Worm (Caenorhabditis elegans) whole organism, L1 larva: ENCODE data around the gene srw-41.

Experiments used
- aha-1 ChIP-seq: fragments of 150-350 bp; optimal IDR thresholded peaks from 2 replicates; lab custom pipeline; 2014; ENCODE audit warnings: missing biosample characterization, missing genetic modification characterization
- alr-1 ChIP-seq: fragments of 200-800 bp; sonication (Bioruptor generic); optimal IDR thresholded peaks from 2 replicates; lab custom pipeline; 2018; ENCODE audit warnings: borderline replicate concordance, mild to moderate bottlenecking, missing genetic modification characterization, missing compliant biosample characterization
- aly-2 ChIP-seq: fragments of 150-350 bp; optimal IDR thresholded peaks from 2 replicates; lab custom pipeline; 2014; ENCODE audit warnings: missing biosample characterization, missing genetic modification characterization
- ceh-8 ChIP-seq: fragments of 200-800 bp; sonication (Bioruptor generic); optimal IDR thresholded peaks from 2 replicates; lab custom pipeline; 2018; ENCODE audit warnings: mild to moderate bottlenecking, missing genetic modification characterization, moderate library complexity, missing compliant biosample characterization
- ceh-82 ChIP-seq, 3 experiments: fragments of 150-350 bp in 1 of 3; sonication (generic microtip) in 2 of 3; optimal IDR thresholded peaks; 2 replicates each; lab custom pipeline; 2014 to 2017; ENCODE audit warnings: missing biosample characterization in 3 of 3, missing genetic modification characterization in 3 of 3
- ceh-88 ChIP-seq: fragments of 200-800 bp; sonication (Bioruptor generic); IDR thresholded peaks from 2 replicates; pipeline ENCODE4 v1.3.6; 2022; ENCODE audit warnings: missing genetic modification characterization, missing compliant biosample characterization
- dpl-1 ChIP-seq, 3 experiments: fragments of 150-350 bp in 2 of 3; sonication (generic microtip) in 1 of 3; optimal IDR thresholded peaks; 2 replicates each; lab custom pipeline; 2014 to 2017; ENCODE audit warnings: missing biosample characterization in 3 of 3, missing genetic modification characterization in 3 of 3, missing genetic modification reagents in 3 of 3
- efl-1 ChIP-seq, 4 experiments: fragments of 150-350 bp; optimal IDR thresholded peaks in 3 of 4; peaks in 1 of 4; 1 replicate in 1 of 4; 2 replicates in 3 of 4; lab custom pipeline; 2014; ENCODE audit warnings: missing biosample characterization in 2 of 4, missing genetic modification characterization in 2 of 4, missing genetic modification reagents in 2 of 4
- efl-3 ChIP-seq: fragments of 200-800 bp; sonication (Bioruptor generic); optimal IDR thresholded peaks from 2 replicates; lab custom pipeline; 2018; ENCODE audit warnings: mild to moderate bottlenecking, missing genetic modification characterization, missing compliant biosample characterization
- fkh-10 ChIP-seq: sonication (generic microtip); optimal IDR thresholded peaks from 2 replicates; lab custom pipeline; 2017; ENCODE audit warnings: missing biosample characterization, missing genetic modification reagents, missing genetic modification characterization
- fkh-4 ChIP-seq: sonication (generic microtip); optimal IDR thresholded peaks from 2 replicates; lab custom pipeline; 2016; ENCODE audit warnings: missing compliant biosample characterization, missing genetic modification characterization, borderline replicate concordance
- fkh-8 ChIP-seq: sonication (generic microtip); optimal IDR thresholded peaks from 2 replicates; lab custom pipeline; 2016; ENCODE audit warnings: mild to moderate bottlenecking, missing genetic modification characterization, missing compliant biosample characterization
- fos-1 ChIP-seq: fragments of 150-350 bp; optimal IDR thresholded peaks from 2 replicates; lab custom pipeline; 2014; ENCODE audit warnings: missing biosample characterization, missing genetic modification characterization
- grh-1 ChIP-seq: fragments of 200-800 bp; sonication (Bioruptor generic); IDR thresholded peaks from 2 replicates; pipeline ENCODE4 v1.3.6; 2022; ENCODE audit warnings: missing genetic modification reagents, missing genetic modification characterization, missing compliant biosample characterization
- irx-1 ChIP-seq: sonication (generic microtip); optimal IDR thresholded peaks from 2 replicates; lab custom pipeline; 2016; ENCODE audit warnings: missing genetic modification characterization, missing compliant biosample characterization
- isw-1 ChIP-seq: fragments of 200-800 bp; sonication (Bioruptor generic); IDR thresholded peaks from 2 replicates; pipeline ENCODE4 v1.3.6; 2022; ENCODE audit warnings: missing genetic modification characterization, missing compliant biosample characterization
- lin-13 ChIP-seq: fragments of 150-350 bp; optimal IDR thresholded peaks from 2 replicates; lab custom pipeline; 2014; ENCODE audit warnings: missing biosample characterization, missing genetic modification reagents, missing genetic modification characterization
- nhr-11 ChIP-seq: fragments of 150-350 bp; optimal IDR thresholded peaks from 2 replicates; lab custom pipeline; 2014; ENCODE audit warnings: missing biosample characterization, missing genetic modification characterization
- nhr-12 ChIP-seq: sonication (generic microtip); optimal IDR thresholded peaks from 2 replicates; lab custom pipeline; 2017; ENCODE audit warnings: missing biosample characterization, missing genetic modification characterization
- nhr-19 ChIP-seq: fragments of 200-800 bp; sonication (Bioruptor generic); conservative IDR thresholded peaks from 2 replicates; pipeline ENCODE4 v1.3.6; 2022; ENCODE audit warnings: missing genetic modification characterization, missing compliant biosample characterization
- nhr-28 ChIP-seq: fragments of 150-350 bp; optimal IDR thresholded peaks from 2 replicates; lab custom pipeline; 2014; ENCODE audit warnings: missing biosample characterization, missing genetic modification characterization
- nhr-47 ChIP-seq: sonication (generic microtip); optimal IDR thresholded peaks from 2 replicates; lab custom pipeline; 2016; ENCODE audit warnings: mild to moderate bottlenecking, missing genetic modification characterization, moderate library complexity, missing compliant biosample characterization
- nhr-77 ChIP-seq: fragments of 150-350 bp; optimal IDR thresholded peaks from 2 replicates; lab custom pipeline; 2014; ENCODE audit warnings: missing biosample characterization, missing genetic modification characterization
- nhr-84 ChIP-seq: sonication (generic microtip); optimal IDR thresholded peaks from 2 replicates; lab custom pipeline; 2017; ENCODE audit warnings: missing biosample characterization, missing genetic modification characterization
- pag-3 ChIP-seq: sonication (generic microtip); optimal IDR thresholded peaks from 2 replicates; lab custom pipeline; 2017; ENCODE audit warnings: missing genetic modification characterization, mild to moderate bottlenecking, missing compliant biosample characterization, antibody characterized with exemption, borderline replicate concordance; ENCODE audit not compliant: insufficient read depth
- pax-3 ChIP-seq: fragments of 200-800 bp; sonication (Bioruptor generic); optimal IDR thresholded peaks from 2 replicates; lab custom pipeline; 2018; ENCODE audit warnings: mild to moderate bottlenecking, missing genetic modification characterization, moderate library complexity, missing compliant biosample characterization
- swsn-7 ChIP-seq: sonication (generic microtip); optimal IDR thresholded peaks from 2 replicates; lab custom pipeline; 2016; ENCODE audit warnings: missing genetic modification characterization, missing compliant biosample characterization
- unc-130 ChIP-seq: fragments of 150-350 bp; optimal IDR thresholded peaks from 2 replicates; lab custom pipeline; 2017; ENCODE audit warnings: missing biosample characterization, missing genetic modification characterization, inconsistent platforms
- unc-62 ChIP-seq: fragments of 150-350 bp; optimal IDR thresholded peaks from 2 replicates; lab custom pipeline; 2014; ENCODE audit warnings: missing biosample characterization, missing genetic modification reagents, missing genetic modification characterization
- unc-86 ChIP-seq: sonication (generic microtip); optimal IDR thresholded peaks from 2 replicates; lab custom pipeline; 2016; ENCODE audit warnings: missing genetic modification characterization, missing compliant biosample characterization
- vab-15 ChIP-seq: sonication (generic microtip); optimal IDR thresholded peaks from 2 replicates; lab custom pipeline; 2017; ENCODE audit warnings: missing genotype, mild to moderate bottlenecking, missing genetic modification characterization, missing compliant biosample characterization
- xbp-1 ChIP-seq: sonication (generic microtip); optimal IDR thresholded peaks from 2 replicates; lab custom pipeline; 2016; ENCODE audit warnings: missing genetic modification characterization, missing compliant biosample characterization
- zag-1 ChIP-seq: fragments of 150-350 bp; optimal IDR thresholded peaks from 2 replicates; lab custom pipeline; 2014; ENCODE audit warnings: missing biosample characterization, missing genetic modification characterization
- zip-4 ChIP-seq: fragments of 200-800 bp; sonication (Bioruptor generic); optimal IDR thresholded peaks from 2 replicates; lab custom pipeline; 2018; ENCODE audit warnings: mild to moderate bottlenecking, missing genetic modification characterization, moderate library complexity, missing compliant biosample characterization
- ztf-11 ChIP-seq, 2 experiments: sonication (generic microtip); optimal IDR thresholded peaks; 2 replicates each; lab custom pipeline; 2016 to 2017; ENCODE audit warnings: missing genetic modification characterization in 2 of 2, missing biosample characterization in 1 of 2, missing compliant biosample characterization in 1 of 2
- ztf-4 ChIP-seq: fragments of 150-350 bp; optimal IDR thresholded peaks from 2 replicates; lab custom pipeline; 2014; ENCODE audit warnings: missing biosample characterization, missing genetic modification characterization

srw-41 gene

DNA sequence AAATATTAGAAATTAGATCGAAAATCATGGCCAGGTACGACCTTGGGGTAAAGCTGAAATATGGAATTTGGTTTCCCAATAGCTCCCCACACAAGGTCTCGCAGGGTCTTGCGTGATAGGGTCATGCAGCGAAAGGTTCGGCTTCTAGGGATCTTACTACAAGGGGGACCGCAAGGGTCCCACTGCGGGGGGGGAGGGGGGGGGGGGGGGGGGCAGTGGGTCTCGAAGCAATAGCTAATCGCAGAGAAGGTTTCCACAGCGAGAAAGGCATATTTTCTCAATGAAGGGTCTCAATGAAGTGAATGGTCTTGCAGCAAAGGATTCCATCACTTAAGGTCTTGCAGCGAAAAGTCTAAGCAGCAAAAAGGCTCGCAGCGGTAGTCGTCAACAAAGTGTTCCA lies 4.3 kb upstream of the srw-41 start:
- no peak for TF ChIP-seq pax-3 (tag; lab: Kevin White, UChicago)
- no peak for TF ChIP-seq ceh-88 (GFP tag; lab: Robert Waterston, UW)
- peak; percentile 56 for TF ChIP-seq ceh-8 (GFP tag; lab: Kevin White, UChicago)
- no peak for TF ChIP-seq aly-2 (tag; lab: Kevin White, UChicago)

DNA sequence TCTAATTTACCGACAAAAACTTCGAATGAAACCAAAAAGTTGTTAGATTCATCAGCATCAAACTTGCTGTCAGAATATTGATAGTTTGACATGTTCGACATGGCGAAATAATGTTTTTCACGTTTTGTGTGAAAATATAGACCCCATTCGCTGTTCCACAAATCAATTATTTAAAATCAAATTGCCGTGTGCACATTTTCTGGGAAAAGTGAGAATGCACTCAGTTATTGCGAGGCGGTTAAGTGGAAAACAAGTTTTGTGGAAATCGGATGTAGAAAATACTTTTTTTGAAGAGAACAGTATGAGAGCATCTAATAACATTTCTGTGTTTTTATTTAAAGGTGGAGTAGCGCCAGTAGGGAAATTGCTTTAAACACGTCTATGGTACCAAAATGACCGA lies 3.5 kb upstream of the srw-41 start, which contains the start of gene srw-42:
Gene srw-42 (minus strand): TSS at position 101 of the 400 bp plus-strand sequence.
- TF ChIP-seq unc-130 (tag; lab: Kevin White, UChicago) (no peak), unc-62 (GFP tag; lab: Kevin White, UChicago) (no peak), zip-4 (GFP tag; lab: Kevin White, UChicago) (no peak), alr-1 (no peak), lin-13 (GFP tag; lab: Kevin White, UChicago) (no peak), ztf-11 (tag; optimal IDR thresholded peaks at IDR 0.05; lab: Kevin White, UChicago) (no peak), fkh-10 (no peak), ceh-88 (GFP tag; lab: Robert Waterston, UW) (no peak), irx-1 (tag; lab: Kevin White, UChicago) (no peak), efl-3 (GFP tag; lab: Kevin White, UChicago) (no peak), xbp-1 (tag; lab: Kevin White, UChicago) (no peak), pag-3 (tag; lab: Kevin White, UChicago) (no peak), unc-86 (tag; lab: Kevin White, UChicago) (no peak), fkh-8 (tag; lab: Kevin White, UChicago) (no peak), fkh-4 (no peak), aly-2 (tag; lab: Kevin White, UChicago) (no peak), vab-15 (tag; lab: Kevin White, UChicago) (no peak), ztf-4 (tag; lab: Kevin White, UChicago) (no peak)

DNA sequence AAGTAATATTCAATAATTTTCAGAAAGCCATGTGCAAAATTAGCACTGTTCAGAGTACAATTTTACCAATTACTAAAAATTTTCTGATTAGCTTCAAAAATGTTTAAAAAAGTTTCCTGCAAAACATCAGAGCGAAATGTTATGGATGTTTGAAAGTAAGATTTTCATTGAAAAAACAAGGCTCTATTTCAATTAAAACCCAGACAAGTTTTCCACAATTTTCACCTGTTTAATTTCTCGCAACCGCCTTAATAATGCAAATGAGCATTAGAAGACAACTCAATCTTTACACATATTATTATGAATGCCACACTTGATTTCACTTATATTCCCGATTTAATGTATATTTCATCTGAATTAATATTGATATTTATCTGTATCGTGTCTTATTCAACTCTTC lies 2.7 kb upstream of the srw-41 start, which contains the start of gene srz-101:
Gene srz-101 (plus strand): TSS at position 301 of the 400 bp plus-strand sequence.
- TF ChIP-seq nhr-12 (no peak), aha-1 (tag; lab: Kevin White, UChicago) (no peak), nhr-77 (tag; lab: Kevin White, UChicago) (no peak), alr-1 (no peak), swsn-7 (tag; lab: Kevin White, UChicago) (no peak), fkh-8 (tag; lab: Kevin White, UChicago) (no peak), zag-1 (tag; lab: Kevin White, UChicago) (no peak), ceh-8 (GFP tag; lab: Kevin White, UChicago) (no peak), nhr-84 (tag; lab: Kevin White, UChicago) (no peak), nhr-19 (GFP tag; lab: Robert Waterston, UW) (no peak), isw-1 (GFP tag; lab: Robert Waterston, UW) (no peak), nhr-47 (no peak), dpl-1 (GFP tag; optimal IDR thresholded peaks at IDR 0.05; lab: Kevin White, UChicago) (no peak), nhr-11 (tag; lab: Kevin White, UChicago) (no peak), grh-1 (GFP tag; lab: Robert Waterston, UW) (no peak), nhr-28 (tag; lab: Kevin White, UChicago) (no peak), pax-3 (tag; lab: Kevin White, UChicago) (no peak), fos-1 (tag; lab: Kevin White, UChicago) (no peak)

DNA sequence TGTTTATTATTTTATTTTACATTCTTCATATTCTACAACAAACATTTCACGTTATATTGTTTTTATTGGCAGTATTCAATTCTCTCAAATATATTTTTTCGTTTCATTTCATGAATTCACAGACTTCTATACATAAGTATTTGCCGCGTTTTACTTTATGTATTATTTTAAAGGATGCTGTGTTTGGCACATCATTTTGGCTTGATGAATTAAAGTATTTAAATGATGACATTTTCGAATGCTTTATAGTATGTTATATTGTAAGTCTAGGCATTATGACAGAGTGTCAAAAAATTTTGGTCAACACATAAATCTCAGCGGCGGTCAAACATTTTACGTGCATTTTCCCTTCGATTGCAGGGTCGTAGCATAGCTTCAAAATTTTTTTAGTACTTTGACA lies 1.8 kb upstream of the srw-41 start:
- TF ChIP-seq unc-130 (tag; lab: Kevin White, UChicago) (no peak), ceh-82 (tag; optimal IDR thresholded peaks at IDR 0.05; lab: Kevin White, UChicago) (no peak), efl-1 (optimal IDR thresholded peaks at IDR 0.05; lab: Kevin White, UChicago) (no peak), efl-1 (GFP tag; optimal IDR thresholded peaks at IDR 0.05 in 1 of 2; lab: Kevin White, UChicago) (peak in 1 of 2 experiments; percentile 79)
